Fruit fly (Drosophila melanogaster) whole organism, embryonic: ENCODE measurements around the gene Eig71Ei.

Experiments
- Antp ChIP-seq: fragments of 200-800 bp; sonication (Bioruptor generic); optimal IDR thresholded peaks from 3 replicates; lab custom pipeline; 2016; ENCODE audit warnings: missing biosample characterization, missing genetic modification characterization
- CG10209 ChIP-seq: fragments of 200-800 bp; sonication (Bioruptor generic); optimal IDR thresholded peaks from 3 replicates; lab custom pipeline; 2017; ENCODE audit warnings: missing biosample characterization, mild to moderate bottlenecking, missing genetic modification characterization, missing genetic modification reagents
- CG10654 ChIP-seq: fragments of 200-800 bp; sonication (Bioruptor generic); optimal IDR thresholded peaks from 2 replicates; lab custom pipeline; 2016; ENCODE audit warnings: missing biosample characterization, missing genetic modification characterization
- CG12236 ChIP-seq: fragments of 200-800 bp; sonication (Bioruptor generic); optimal IDR thresholded peaks from 2 replicates; lab custom pipeline; 2016; ENCODE audit warnings: missing biosample characterization, missing genetic modification characterization
- CG13424 ChIP-seq: fragments of 200-800 bp; sonication (Bioruptor generic); optimal IDR thresholded peaks from 2 replicates; lab custom pipeline; 2019; ENCODE audit warnings: missing biosample characterization, mild to moderate bottlenecking, missing genetic modification characterization, moderate library complexity
- CG13775 ChIP-seq: fragments of 200-800 bp; sonication (Bioruptor generic); optimal IDR thresholded peaks from 3 replicates; lab custom pipeline; 2017; ENCODE audit warnings: missing biosample characterization, mild to moderate bottlenecking, missing genetic modification characterization
- CG15073 ChIP-seq: fragments of 200-800 bp; sonication (Bioruptor generic); optimal IDR thresholded peaks from 2 replicates; lab custom pipeline; 2016; ENCODE audit warnings: missing biosample characterization, missing genetic modification characterization
- CG15269 ChIP-seq: fragments of 200-800 bp; sonication (Bioruptor generic); optimal IDR thresholded peaks from 2 replicates; lab custom pipeline; 2018; ENCODE audit warnings: missing biosample characterization, mild to moderate bottlenecking, missing genetic modification characterization, moderate library complexity
- CG16779 ChIP-seq: fragments of 200-800 bp; sonication (Bioruptor generic); IDR thresholded peaks from 2 replicates; pipeline ENCODE4 v1.3.6; 2022; ENCODE audit warnings: missing biosample characterization, missing genetic modification characterization
- CG17612 ChIP-seq: fragments of 200-800 bp; sonication (Bioruptor generic); IDR thresholded peaks from 2 replicates; pipeline ENCODE4 v1.3.6; 2022; ENCODE audit warnings: missing biosample characterization, missing genetic modification characterization
- CG17802 ChIP-seq: fragments of 200-800 bp; sonication (Bioruptor generic); optimal IDR thresholded peaks from 2 replicates; lab custom pipeline; 2018; ENCODE audit warnings: missing biosample characterization, mild to moderate bottlenecking, missing genetic modification characterization, moderate library complexity
- CG1792 ChIP-seq: fragments of 200-800 bp; sonication (Bioruptor generic); optimal IDR thresholded peaks from 2 replicates; lab custom pipeline; 2016; ENCODE audit warnings: missing biosample characterization, missing genetic modification characterization
- CG18599 ChIP-seq: fragments of 200-800 bp; sonication (Bioruptor generic); optimal IDR thresholded peaks from 3 replicates; lab custom pipeline; 2017; ENCODE audit warnings: missing biosample characterization, missing genetic modification characterization, mild to moderate bottlenecking, moderate library complexity, missing genetic modification reagents
- CG32532 ChIP-seq: fragments of 200-800 bp; sonication (Bioruptor generic); IDR thresholded peaks from 2 replicates; pipeline ENCODE4 v1.3.6; 2022; ENCODE audit warnings: missing biosample characterization, missing genetic modification characterization
- CG32772 ChIP-seq: fragments of 200-800 bp; sonication (Bioruptor generic); IDR thresholded peaks from 2 replicates; pipeline ENCODE4 v1.3.6; 2022; ENCODE audit warnings: missing biosample characterization, missing genetic modification characterization
- CG3407 ChIP-seq: fragments of 200-800 bp; sonication (Bioruptor generic); optimal IDR thresholded peaks from 2 replicates; lab custom pipeline; 2018; ENCODE audit warnings: missing biosample characterization, mild to moderate bottlenecking, missing genetic modification characterization
- CG4820 ChIP-seq: fragments of 200-800 bp; sonication (Bioruptor generic); optimal IDR thresholded peaks from 3 replicates; lab custom pipeline; 2016; ENCODE audit warnings: missing biosample characterization, missing genetic modification characterization
- CG7556 ChIP-seq: fragments of 200-800 bp; sonication (Bioruptor generic); optimal IDR thresholded peaks from 2 replicates; lab custom pipeline; 2017; ENCODE audit warnings: missing biosample characterization, mild to moderate bottlenecking, missing genetic modification characterization
- CG8359 ChIP-seq: fragments of 200-800 bp; sonication (Bioruptor generic); optimal IDR thresholded peaks from 2 replicates; lab custom pipeline; 2017; ENCODE audit warnings: missing biosample characterization, mild to moderate bottlenecking, missing genetic modification characterization, borderline replicate concordance
- CG8944 ChIP-seq: fragments of 200-800 bp; sonication (Bioruptor generic); optimal IDR thresholded peaks from 3 replicates; lab custom pipeline; 2016; ENCODE audit warnings: missing biosample characterization, missing genetic modification characterization
- Camta ChIP-seq: fragments of 200-800 bp; sonication (Bioruptor generic); optimal IDR thresholded peaks from 2 replicates; lab custom pipeline; 2016; ENCODE audit warnings: missing biosample characterization, missing genetic modification characterization
- Dip3 ChIP-seq: fragments of 200-800 bp; sonication (Bioruptor generic); optimal IDR thresholded peaks from 3 replicates; lab custom pipeline; 2016; ENCODE audit warnings: missing biosample characterization, missing genetic modification characterization
- H15 ChIP-seq: fragments of 200-800 bp; sonication (Bioruptor generic); IDR thresholded peaks from 3 replicates; pipeline ENCODE4 v1.3.6; 2022; ENCODE audit warnings: missing biosample characterization, missing genetic modification characterization
- HLH4C ChIP-seq: fragments of 200-800 bp; sonication (Bioruptor generic); IDR thresholded peaks from 3 replicates; pipeline ENCODE4 v1.3.6; 2022; ENCODE audit warnings: missing biosample characterization, missing genetic modification characterization; ENCODE audit not compliant: partially characterized antibody
- Lpt ChIP-seq: fragments of >200 bp; optimal IDR thresholded peaks from 2 replicates; lab custom pipeline; 2018; ENCODE audit warnings: missing biosample characterization, missing genetic modification characterization
- MESR4 ChIP-seq: fragments of 200-800 bp; sonication (Bioruptor generic); optimal IDR thresholded peaks from 2 replicates; lab custom pipeline; 2018; ENCODE audit warnings: missing biosample characterization, mild to moderate bottlenecking, missing genetic modification characterization, moderate library complexity
- Mes4 ChIP-seq: fragments of 200-800 bp; sonication (Bioruptor generic); optimal IDR thresholded peaks from 2 replicates; lab custom pipeline; 2016; ENCODE audit warnings: missing biosample characterization, missing genetic modification characterization
- Mrtf ChIP-seq: fragments of 200-800 bp; sonication (Bioruptor generic); IDR thresholded peaks from 3 replicates; pipeline ENCODE4 v1.3.6; 2022; ENCODE audit warnings: missing biosample characterization, missing genetic modification characterization
- Oaz ChIP-seq: fragments of 200-800 bp; sonication (Bioruptor generic); IDR thresholded peaks from 2 replicates; pipeline ENCODE4 v1.3.6; 2022; ENCODE audit warnings: missing biosample characterization, missing genetic modification characterization
- Poxn ChIP-seq: fragments of 200-800 bp; sonication (Bioruptor generic); IDR thresholded peaks from 2 replicates; pipeline ENCODE4 v1.3.6; 2022; ENCODE audit warnings: missing biosample characterization, missing genetic modification characterization
- Sox102F ChIP-seq: fragments of 200-800 bp; sonication (Bioruptor generic); optimal IDR thresholded peaks from 2 replicates; lab custom pipeline; 2018; ENCODE audit warnings: missing biosample characterization, mild to moderate bottlenecking, missing genetic modification characterization, moderate library complexity
- Tbp ChIP-seq: fragments of >200 bp; optimal IDR thresholded peaks from 2 replicates; lab custom pipeline; 2018; ENCODE audit warnings: missing biosample characterization, missing genetic modification characterization
- al ChIP-seq: fragments of 200-800 bp; sonication (Bioruptor generic); IDR thresholded peaks from 2 replicates; pipeline ENCODE4 v1.3.6; 2022; ENCODE audit warnings: missing biosample characterization, missing genetic modification characterization
- bab2 ChIP-seq: fragments of 200-800 bp; sonication (Bioruptor generic); optimal IDR thresholded peaks from 2 replicates; lab custom pipeline; 2016; ENCODE audit warnings: missing biosample characterization, missing genetic modification characterization
- bbx ChIP-seq: fragments of 200-800 bp; sonication (Bioruptor generic); IDR thresholded peaks from 2 replicates; pipeline ENCODE4 v1.3.6; 2022; ENCODE audit warnings: missing biosample characterization, missing genetic modification characterization; ENCODE audit not compliant: partially characterized antibody
- cg ChIP-seq: fragments of 200-800 bp; sonication (Bioruptor generic); optimal IDR thresholded peaks from 3 replicates; lab custom pipeline; 2019; ENCODE audit warnings: missing biosample characterization, mild to moderate bottlenecking, missing genetic modification characterization, moderate library complexity
- fd102C ChIP-seq: fragments of 200-800 bp; sonication (Bioruptor generic); optimal IDR thresholded peaks from 2 replicates; lab custom pipeline; 2018; ENCODE audit warnings: missing biosample characterization, mild to moderate bottlenecking, missing genetic modification characterization, moderate library complexity
- jigr1 ChIP-seq: fragments of 200-800 bp; sonication (Bioruptor generic); IDR thresholded peaks from 3 replicates; pipeline ENCODE4 v1.3.6; 2022; ENCODE audit warnings: missing biosample characterization, missing genetic modification characterization
- maf-S ChIP-seq: fragments of 200-800 bp; sonication (Bioruptor generic); optimal IDR thresholded peaks from 2 replicates; lab custom pipeline; 2016; ENCODE audit warnings: missing biosample characterization, missing genetic modification characterization
- odd ChIP-seq: fragments of 200-800 bp; sonication (Bioruptor generic); optimal IDR thresholded peaks from 2 replicates; lab custom pipeline; 2017; ENCODE audit warnings: missing biosample characterization, mild to moderate bottlenecking, missing genetic modification characterization
- pho ChIP-seq: fragments of 200-800 bp; sonication (Bioruptor generic); optimal IDR thresholded peaks from 2 replicates; lab custom pipeline; 2016; ENCODE audit warnings: missing biosample characterization, missing genetic modification characterization
- phol ChIP-seq: fragments of 200-800 bp; sonication (Bioruptor generic); optimal IDR thresholded peaks from 3 replicates; lab custom pipeline; 2018; ENCODE audit warnings: missing biosample characterization, mild to moderate bottlenecking, missing genetic modification characterization, moderate library complexity
- prd ChIP-seq, 3 experiments: fragments of >200 bp in 2 of 3; fragments of 200-800 bp in 1 of 3; sonication (Bioruptor generic) in 1 of 3; optimal IDR thresholded peaks in 2 of 3; IDR thresholded peaks in 1 of 3; 2 replicates in 2 of 3; 3 replicates in 1 of 3; pipeline versions ENCODE4 v1.3.6 to Lab custom; 2017 to 2022; ENCODE audit warnings: missing biosample characterization in 1 of 3, missing genetic modification characterization in 1 of 3
- salm ChIP-seq: fragments of 200-800 bp; sonication (Bioruptor generic); optimal IDR thresholded peaks from 2 replicates; lab custom pipeline; 2018; ENCODE audit warnings: missing biosample characterization, mild to moderate bottlenecking, missing genetic modification characterization
- so ChIP-seq: fragments of 200-800 bp; sonication (Bioruptor generic); IDR thresholded peaks from 3 replicates; pipeline ENCODE4 v1.3.6; 2022; ENCODE audit warnings: missing biosample characterization, missing genetic modification characterization
- sqz ChIP-seq: fragments of 200-800 bp; sonication (Bioruptor generic); optimal IDR thresholded peaks from 3 replicates; lab custom pipeline; 2018; ENCODE audit warnings: missing biosample characterization, mild to moderate bottlenecking, missing genetic modification characterization
- toy ChIP-seq: fragments of 200-800 bp; sonication (Bioruptor generic); IDR thresholded peaks from 2 replicates; pipeline ENCODE4 v1.3.6; 2022; ENCODE audit warnings: missing biosample characterization, missing genetic modification characterization
- vvl ChIP-seq: fragments of 200-800 bp; sonication (Bioruptor generic); IDR thresholded peaks from 2 replicates; pipeline ENCODE4 v1.3.6; 2022; ENCODE audit warnings: missing biosample characterization, missing genetic modification characterization
- zen2 ChIP-seq: fragments of 200-800 bp; sonication (Bioruptor generic); IDR thresholded peaks from 3 replicates; pipeline ENCODE4 v1.3.6; 2022; ENCODE audit warnings: missing biosample characterization, missing genetic modification characterization; ENCODE audit not compliant: partially characterized antibody

Eig71Ei gene

dm6 chr3L:15625676-15626414 is 33.7 kb upstream of the Eig71Ei start (continued):
- TF ChIP-seq CG17802 (tag; lab: Kevin White, UChicago) (peak; percentile 57), CG4820 (peak; percentile 89), vvl (GFP tag; lab: Robert Waterston, UW) (peak; percentile 84), Dip3 (GFP tag; lab: Kevin White, UChicago) (peak; percentile 15), Camta (GFP tag; lab: Kevin White, UChicago) (peak; percentile 50), al (GFP tag; lab: Robert Waterston, UW) (peak; percentile 88), CG15073 (GFP tag; lab: Kevin White, UChicago) (peak; percentile 9), Oaz (GFP tag; lab: Robert Waterston, UW) (peak; percentile 66), CG16779 (GFP tag; lab: Robert Waterston, UW) (no peak), bbx (GFP tag; lab: Robert Waterston, UW) (no peak), CG1792 (GFP tag; lab: Kevin White, UChicago) (no peak), CG13775 (peak; percentile 89), CG13424 (peak; percentile 94), CG10654 (peak; percentile 81), CG8359 (peak; percentile 56), MESR4 (GFP tag; lab: Kevin White, UChicago) (no peak), CG15269 (tag; lab: Kevin White, UChicago) (peak; percentile 92), Poxn (GFP tag; lab: Robert Waterston, UW) (no peak), CG7556 (GFP tag; lab: Kevin White, UChicago) (peak; percentile 95), maf-S (GFP tag; lab: Kevin White, UChicago) (no peak), CG18599 (GFP tag; lab: Kevin White, UChicago) (peak; percentile 90), zen2 (GFP tag; lab: Robert Waterston, UW) (no peak), jigr1 (peak; percentile 83; the same call in 2 of the 3 replicates), odd (peak; percentile 84), phol (peak; percentile 97), CG32532 (peak; percentile 88), CG17612 (GFP tag; lab: Robert Waterston, UW) (peak; percentile 45; the same call in 1 of the 2 replicates), Antp (GFP tag; lab: Kevin White, UChicago) (no peak), CG8944 (no peak), pho (no peak), prd (optimal IDR thresholded peaks at IDR 0.05; lab: Kevin White, UChicago) (no peak), prd (GFP tag; IDR thresholded peaks at IDR 0.05; lab: Robert Waterston, UW) (peak; percentile 88), Mes4 (GFP tag; lab: Kevin White, UChicago) (no peak), so (GFP tag; lab: Robert Waterston, UW) (peak; percentile 57; the same call in 1 of the 3 replicates), HLH4C (GFP tag; lab: Robert Waterston, UW) (no peak), CG12236 (GFP tag; lab: Kevin White, UChicago) (no peak), CG32772 (GFP tag; lab: Robert Waterston, UW) (peak; percentile 81), Mrtf (peak; percentile 66; the same call in 1 of the 3 replicates), bab2 (GFP tag; lab: Kevin White, UChicago) (peak; percentile 34), CG10209 (GFP tag; lab: Kevin White, UChicago) (peak; percentile 92), Sox102F (GFP tag; lab: Kevin White, UChicago) (peak; percentile 97), sqz (GFP tag; lab: Kevin White, UChicago) (peak; percentile 71), H15 (peak; percentile 76), fd102C (GFP tag; lab: Kevin White, UChicago) (no peak), Tbp (GFP tag; lab: Kevin White, UChicago) (no peak), toy (GFP tag; lab: Robert Waterston, UW) (peak; percentile 37; the same call in 1 of the 2 replicates), salm (peak; percentile 90), CG3407 (GFP tag; lab: Kevin White, UChicago) (peak; percentile 86), Lpt (no peak), cg (GFP tag; lab: Kevin White, UChicago) (peak; percentile 89)
